Fruit fly (Drosophila melanogaster): ENCODE measurements around the gene Exo84.

The Exo84 gene

dm6 chr3R:26020244-26021171 lies 31.5 kb downstream of the Exo84 start (continued):
- TF ChIP-seq CG10654 (GFP tag; optimal IDR thresholded peaks at IDR 0.05) (peak; percentile 53), PHDP (tag; optimal IDR thresholded peaks at IDR 0.05) (peak; percentile 79), CG12236 (GFP tag; optimal IDR thresholded peaks at IDR 0.05) (no peak), gro (GFP tag; optimal IDR thresholded peaks at IDR 0.05) (peak; percentile 62), CG10209 (GFP tag; optimal IDR thresholded peaks at IDR 0.05) (peak; percentile 69), nerfin-1 (tag; optimal IDR thresholded peaks at IDR 0.05) (peak; percentile 44), CG17361 (GFP tag; IDR thresholded peaks at IDR 0.05) (peak; percentile 78; the same call in 2 of the 3 replicates), stc (GFP tag; IDR thresholded peaks at IDR 0.05) (peak; percentile 70), CG15514 (GFP tag; optimal IDR thresholded peaks at IDR 0.05) (peak; percentile 8), CG2889 (GFP tag; IDR thresholded peaks at IDR 0.05) (0 out of 3 replicates have a peak, but pooled peaks have one; percentile 43), CG7987 (GFP tag; optimal IDR thresholded peaks at IDR 0.05) (peak; percentile 22), row (GFP tag; IDR thresholded peaks at IDR 0.05) (peak; percentile 66), CG34224 (GFP tag; IDR thresholded peaks at IDR 0.05; ENCODE audit: partially characterized antibody) (peak; percentile 37; the same call in 2 of the 3 replicates), CG7556 (GFP tag; optimal IDR thresholded peaks at IDR 0.05) (peak; percentile 70), kay (GFP tag; optimal IDR thresholded peaks at IDR 0.05) (no peak), Dek (tag; optimal IDR thresholded peaks at IDR 0.05) (peak; percentile 44), kah (GFP tag; optimal IDR thresholded peaks at IDR 0.05) (peak; percentile 16), chinmo (GFP tag; IDR thresholded peaks at IDR 0.05; ENCODE audit: partially characterized antibody) (peak; percentile 99), jigr1 (GFP tag; IDR thresholded peaks at IDR 0.05) (no peak), CG16779 (GFP tag; IDR thresholded peaks at IDR 0.05) (no peak), CG10321 (GFP tag; IDR thresholded peaks at IDR 0.05) (no peak), gce (GFP tag; IDR thresholded peaks at IDR 0.05) (peak; percentile 33; the same call in 1 of the 3 replicates), CG9437 (GFP tag; optimal IDR thresholded peaks at IDR 0.05) (peak; percentile 68), CG30431 (GFP tag; optimal IDR thresholded peaks at IDR 0.05) (peak; percentile 6), tgo (GFP tag; IDR thresholded peaks at IDR 0.05) (peak; percentile 62), tin (GFP tag; optimal IDR thresholded peaks at IDR 0.05) (peak; percentile 45), chif (GFP tag; optimal IDR thresholded peaks at IDR 0.05) (peak; percentile 30 to 48), Ada2b (GFP tag; IDR thresholded peaks at IDR 0.05) (peak; percentile 57), wdn (GFP tag; IDR thresholded peaks at IDR 0.05) (no peak), crp (GFP tag; optimal IDR thresholded peaks at IDR 0.05) (peak in 1 of 2 experiments; percentile 21), al (GFP tag; IDR thresholded peaks at IDR 0.05) (peak; percentile 29; the same call in 1 of the 2 replicates), MTF-1 (GFP tag; optimal IDR thresholded peaks at IDR 0.05; ENCODE audit: borderline replicate concordance) (peak; percentile 46), dati (GFP tag; IDR thresholded peaks at IDR 0.05) (no peak; the same call in 1 of the 2 replicates), CG6689 (GFP tag; IDR thresholded peaks at IDR 0.05) (peak; percentile 64), CoRest (tag; optimal IDR thresholded peaks at IDR 0.05) (peak; percentile 63), Dp (GFP tag; optimal IDR thresholded peaks at IDR 0.05) (no peak), lbe (GFP tag; optimal IDR thresholded peaks at IDR 0.05) (peak; percentile 46), slou (GFP tag; optimal IDR thresholded peaks at IDR 0.05) (no peak), CG2875 (GFP tag; optimal IDR thresholded peaks at IDR 0.05) (peak; percentile 55), ara (GFP tag; IDR thresholded peaks at IDR 0.05) (peak; percentile 72), bab2 (GFP tag; optimal IDR thresholded peaks at IDR 0.05) (peak; percentile 12), Sin3A (optimal IDR thresholded peaks at IDR 0.05) (no peak), E2f2 (GFP tag; IDR thresholded peaks at IDR 0.05) (peak; percentile 26; the same call in 1 of the 2 replicates), CG3838 (GFP tag; optimal IDR thresholded peaks at IDR 0.05) (no peak), Poxn (GFP tag; IDR thresholded peaks at IDR 0.05) (no peak), slbo (GFP tag; IDR thresholded peaks at IDR 0.05) (peak; percentile 43), Hsf (GFP tag; optimal IDR thresholded peaks at IDR 0.05) (peak; percentile 22), peb (GFP tag; IDR thresholded peaks at IDR 0.05) (0 out of 2 replicates have a peak, but pooled peaks have one; percentile 8)

All from whole organism, embryonic.